Worm (Caenorhabditis elegans) whole organism, L1 larva: Measurements from ENCODE around the gene pars-1.
A peak's percentile ranks its signal among the peaks of the same experiment; 100 is the strongest.

Experiments
- C34B4.2 ChIP-seq: sonication (generic microtip); optimal IDR thresholded peaks from 2 replicates; lab custom pipeline; 2017; ENCODE audit warnings: mild to moderate bottlenecking, missing genetic modification characterization, missing compliant biosample characterization
- F16B12.6 ChIP-seq: fragments of 150-350 bp; optimal IDR thresholded peaks from 2 replicates; lab custom pipeline; 2014; ENCODE audit warnings: missing biosample characterization, missing genetic modification characterization
- alr-1 ChIP-seq: fragments of 200-800 bp; sonication (Bioruptor generic); optimal IDR thresholded peaks from 2 replicates; lab custom pipeline; 2018; ENCODE audit warnings: borderline replicate concordance, mild to moderate bottlenecking, missing genetic modification characterization, missing compliant biosample characterization
- aly-2 ChIP-seq: fragments of 150-350 bp; optimal IDR thresholded peaks from 2 replicates; lab custom pipeline; 2014; ENCODE audit warnings: missing biosample characterization, missing genetic modification characterization
- blmp-1 ChIP-seq: fragments of 150-350 bp; optimal IDR thresholded peaks from 2 replicates; lab custom pipeline; 2014; ENCODE audit warnings: missing biosample characterization, missing genetic modification characterization
- ceh-63 ChIP-seq: fragments of 200-800 bp; sonication (Bioruptor generic); optimal IDR thresholded peaks from 2 replicates; lab custom pipeline; 2018; ENCODE audit warnings: mild to moderate bottlenecking, missing genetic modification characterization, missing compliant biosample characterization
- ceh-88 ChIP-seq: fragments of 200-800 bp; sonication (Bioruptor generic); IDR thresholded peaks from 2 replicates; pipeline ENCODE4 v1.3.6; 2022; ENCODE audit warnings: missing genetic modification characterization, missing compliant biosample characterization
- ceh-90 ChIP-seq: sonication (generic microtip); optimal IDR thresholded peaks from 2 replicates; lab custom pipeline; 2016; ENCODE audit warnings: missing genetic modification characterization, missing compliant biosample characterization
- ces-1 ChIP-seq: fragments of 150-350 bp; optimal IDR thresholded peaks from 2 replicates; lab custom pipeline; 2014; ENCODE audit warnings: missing biosample characterization, missing genetic modification reagents, missing genetic modification characterization
- efl-1 ChIP-seq, 4 experiments: fragments of 150-350 bp; optimal IDR thresholded peaks in 3 of 4; peaks in 1 of 4; 1 replicate in 1 of 4; 2 replicates in 3 of 4; lab custom pipeline; 2014; ENCODE audit warnings: missing biosample characterization in 2 of 4, missing genetic modification characterization in 2 of 4, missing genetic modification reagents in 2 of 4
- efl-3 ChIP-seq: fragments of 200-800 bp; sonication (Bioruptor generic); optimal IDR thresholded peaks from 2 replicates; lab custom pipeline; 2018; ENCODE audit warnings: mild to moderate bottlenecking, missing genetic modification characterization, missing compliant biosample characterization
- elt-2 ChIP-seq: sonication (generic microtip); optimal IDR thresholded peaks from 2 replicates; lab custom pipeline; 2016; ENCODE audit warnings: missing genetic modification characterization, mild to moderate bottlenecking, inconsistent platforms, missing compliant biosample characterization, missing genetic modification reagents
- fkh-10 ChIP-seq: sonication (generic microtip); optimal IDR thresholded peaks from 2 replicates; lab custom pipeline; 2017; ENCODE audit warnings: missing biosample characterization, missing genetic modification reagents, missing genetic modification characterization
- fkh-4 ChIP-seq: sonication (generic microtip); optimal IDR thresholded peaks from 2 replicates; lab custom pipeline; 2016; ENCODE audit warnings: missing compliant biosample characterization, missing genetic modification characterization, borderline replicate concordance
- fkh-8 ChIP-seq: sonication (generic microtip); optimal IDR thresholded peaks from 2 replicates; lab custom pipeline; 2016; ENCODE audit warnings: mild to moderate bottlenecking, missing genetic modification characterization, missing compliant biosample characterization
- fos-1 ChIP-seq: fragments of 150-350 bp; optimal IDR thresholded peaks from 2 replicates; lab custom pipeline; 2014; ENCODE audit warnings: missing biosample characterization, missing genetic modification characterization
- grh-1 ChIP-seq: fragments of 200-800 bp; sonication (Bioruptor generic); IDR thresholded peaks from 2 replicates; pipeline ENCODE4 v1.3.6; 2022; ENCODE audit warnings: missing genetic modification reagents, missing genetic modification characterization, missing compliant biosample characterization
- hlh-4 ChIP-seq: sonication (generic microtip); optimal IDR thresholded peaks from 2 replicates; lab custom pipeline; 2016; ENCODE audit warnings: mild to moderate bottlenecking, missing genetic modification characterization, missing compliant biosample characterization
- irx-1 ChIP-seq: sonication (generic microtip); optimal IDR thresholded peaks from 2 replicates; lab custom pipeline; 2016; ENCODE audit warnings: missing genetic modification characterization, missing compliant biosample characterization
- jun-1 ChIP-seq: fragments of 150-350 bp; optimal IDR thresholded peaks from 2 replicates; lab custom pipeline; 2014; ENCODE audit warnings: missing biosample characterization, missing genetic modification reagents, missing genetic modification characterization
- lin-15B ChIP-seq: fragments of 150-350 bp; sonication (generic microtip); optimal IDR thresholded peaks from 3 replicates; lab custom pipeline; 2014; ENCODE audit warnings: missing biosample characterization, missing genetic modification characterization
- lin-35 ChIP-seq, 2 experiments: fragments of 150-350 bp; optimal IDR thresholded peaks; 2 replicates each; lab custom pipeline; 2014; ENCODE audit warnings: missing biosample characterization in 2 of 2, missing genetic modification characterization in 2 of 2, missing genetic modification reagents in 2 of 2
- lin-39 ChIP-seq: fragments of 150-350 bp; optimal IDR thresholded peaks from 2 replicates; lab custom pipeline; 2014; ENCODE audit warnings: missing biosample characterization, missing genetic modification reagents, missing genetic modification characterization
- mab-9 ChIP-seq: fragments of 200-800 bp; sonication (Bioruptor generic); IDR thresholded peaks from 2 replicates; pipeline ENCODE4 v1.3.6; 2022; ENCODE audit warnings: missing genetic modification reagents, missing genetic modification characterization, missing compliant biosample characterization
- mdl-1 ChIP-seq, 2 experiments: fragments of 150-350 bp; optimal IDR thresholded peaks; 2 replicates each; lab custom pipeline; 2014 to 2017; ENCODE audit warnings: missing biosample characterization in 2 of 2, missing genetic modification characterization in 2 of 2, inconsistent platforms in 1 of 2
- nhr-19 ChIP-seq: fragments of 200-800 bp; sonication (Bioruptor generic); conservative IDR thresholded peaks from 2 replicates; pipeline ENCODE4 v1.3.6; 2022; ENCODE audit warnings: missing genetic modification characterization, missing compliant biosample characterization
- nhr-237 ChIP-seq: fragments of 150-350 bp; optimal IDR thresholded peaks from 2 replicates; lab custom pipeline; 2014; ENCODE audit warnings: missing biosample characterization, missing genetic modification characterization
- nhr-28 ChIP-seq: fragments of 150-350 bp; optimal IDR thresholded peaks from 2 replicates; lab custom pipeline; 2014; ENCODE audit warnings: missing biosample characterization, missing genetic modification characterization
- nhr-71 ChIP-seq: sonication (generic microtip); optimal IDR thresholded peaks from 2 replicates; lab custom pipeline; 2016; ENCODE audit warnings: mild to moderate bottlenecking, missing genetic modification characterization, moderate library complexity, missing compliant biosample characterization
- nhr-77 ChIP-seq: fragments of 150-350 bp; optimal IDR thresholded peaks from 2 replicates; lab custom pipeline; 2014; ENCODE audit warnings: missing biosample characterization, missing genetic modification characterization
- nhr-85 ChIP-seq: sonication (generic microtip); peaks from one replicate; lab custom pipeline; 2016; ENCODE audit warnings: missing genetic modification characterization, inconsistent platforms, missing compliant biosample characterization
- nhr-90 ChIP-seq: sonication (generic microtip); optimal IDR thresholded peaks from 2 replicates; lab custom pipeline; 2016; ENCODE audit warnings: mild to moderate bottlenecking, missing genetic modification characterization, missing compliant biosample characterization; ENCODE audit not compliant: poor library complexity
- pag-3 ChIP-seq: sonication (generic microtip); optimal IDR thresholded peaks from 2 replicates; lab custom pipeline; 2017; ENCODE audit warnings: missing genetic modification characterization, mild to moderate bottlenecking, missing compliant biosample characterization, antibody characterized with exemption, borderline replicate concordance; ENCODE audit not compliant: insufficient read depth
- pqm-1 ChIP-seq: sonication (generic microtip); optimal IDR thresholded peaks from 3 replicates; lab custom pipeline; 2017; ENCODE audit warnings: missing biosample characterization, missing genetic modification characterization
- rnt-1 ChIP-seq: sonication (generic microtip); optimal IDR thresholded peaks from 2 replicates; lab custom pipeline; 2016; ENCODE audit warnings: mild to moderate bottlenecking, missing genetic modification characterization, moderate library complexity, missing compliant biosample characterization
- skn-1 ChIP-seq: fragments of 150-350 bp; optimal IDR thresholded peaks from 2 replicates; lab custom pipeline; 2014; ENCODE audit warnings: missing biosample characterization, missing genetic modification characterization
- sox-4 ChIP-seq: sonication (generic microtip); optimal IDR thresholded peaks from 2 replicates; lab custom pipeline; 2016; ENCODE audit warnings: missing genetic modification characterization, missing compliant biosample characterization
- sup-37 ChIP-seq: fragments of 200-800 bp; sonication (Bioruptor generic); optimal IDR thresholded peaks from 2 replicates; lab custom pipeline; 2018; ENCODE audit warnings: mild to moderate bottlenecking, missing genetic modification characterization, missing compliant biosample characterization
- swsn-7 ChIP-seq: sonication (generic microtip); optimal IDR thresholded peaks from 2 replicates; lab custom pipeline; 2016; ENCODE audit warnings: missing genetic modification characterization, missing compliant biosample characterization
- tbx-2 ChIP-seq: sonication (generic microtip); optimal IDR thresholded peaks from 2 replicates; lab custom pipeline; 2016; ENCODE audit warnings: missing genetic modification characterization, missing compliant biosample characterization
- tlp-1 ChIP-seq: fragments of 150-350 bp; optimal IDR thresholded peaks from 2 replicates; lab custom pipeline; 2014; ENCODE audit warnings: missing biosample characterization, missing genetic modification characterization
- unc-30 ChIP-seq: sonication (generic microtip); optimal IDR thresholded peaks from 2 replicates; lab custom pipeline; 2017; ENCODE audit warnings: missing biosample characterization, missing genetic modification characterization
- unc-62 ChIP-seq: fragments of 150-350 bp; optimal IDR thresholded peaks from 2 replicates; lab custom pipeline; 2014; ENCODE audit warnings: missing biosample characterization, missing genetic modification reagents, missing genetic modification characterization
- unc-86 ChIP-seq: sonication (generic microtip); optimal IDR thresholded peaks from 2 replicates; lab custom pipeline; 2016; ENCODE audit warnings: missing genetic modification characterization, missing compliant biosample characterization
- unc-98 ChIP-seq: fragments of 200-800 bp; sonication (Bioruptor generic); IDR thresholded peaks from 2 replicates; pipeline ENCODE4 v1.3.6; 2022; ENCODE audit warnings: missing genetic modification characterization, missing compliant biosample characterization
- zip-4 ChIP-seq: fragments of 200-800 bp; sonication (Bioruptor generic); optimal IDR thresholded peaks from 2 replicates; lab custom pipeline; 2018; ENCODE audit warnings: mild to moderate bottlenecking, missing genetic modification characterization, moderate library complexity, missing compliant biosample characterization

The pars-1 gene

ce11 chrIII:7192942-7193665, 45.7 kb upstream of the pars-1 start, which contains the start of gene mec-14:
mec-14 (minus strand) TSS chrIII:7192992.
- TF ChIP-seq lin-35 (GFP tag; optimal IDR thresholded peaks at IDR 0.05; lab: Kevin White, UChicago) = no peak
- peak; percentile 39 for TF ChIP-seq unc-86 (tag; lab: Kevin White, UChicago)

- TF ChIP-seq nhr-85 (tag; lab: Kevin White, UChicago) (no peak), nhr-237 (no peak), ces-1 (GFP tag; lab: Kevin White, UChicago) (no peak), efl-1 (optimal IDR thresholded peaks at IDR 0.05; lab: Kevin White, UChicago) (no peak), efl-1 (GFP tag; optimal IDR thresholded peaks at IDR 0.05 in 1 of 2; lab: Kevin White, UChicago) (peak in 1 of 2 experiments; percentile 49)
These were observed 43.5 kb upstream of the pars-1 start, which contains the start of gene F37C12.18 for ce11 chrIII:7195325-7195724. F37C12.18 (minus strand) TSS chrIII:7195425.

- TF ChIP-seq swsn-7 (no peak), blmp-1 (no peak), sup-37 (GFP tag; lab: Kevin White, UChicago) (no peak), rnt-1 (tag; lab: Kevin White, UChicago) (no peak), mab-9 (GFP tag; lab: Robert Waterston, UW) (no peak), tbx-2 (no peak), unc-98 (GFP tag; lab: Robert Waterston, UW) (no peak), nhr-77 (tag; lab: Kevin White, UChicago) (no peak), fkh-8 (tag; lab: Kevin White, UChicago) (no peak), grh-1 (no peak)
These were observed 40.9 kb upstream of the pars-1 start, which contains the start of gene exos-9 for ce11 chrIII:7197973-7198372. exos-9 (minus strand) TSS chrIII:7198073.

DNA sequence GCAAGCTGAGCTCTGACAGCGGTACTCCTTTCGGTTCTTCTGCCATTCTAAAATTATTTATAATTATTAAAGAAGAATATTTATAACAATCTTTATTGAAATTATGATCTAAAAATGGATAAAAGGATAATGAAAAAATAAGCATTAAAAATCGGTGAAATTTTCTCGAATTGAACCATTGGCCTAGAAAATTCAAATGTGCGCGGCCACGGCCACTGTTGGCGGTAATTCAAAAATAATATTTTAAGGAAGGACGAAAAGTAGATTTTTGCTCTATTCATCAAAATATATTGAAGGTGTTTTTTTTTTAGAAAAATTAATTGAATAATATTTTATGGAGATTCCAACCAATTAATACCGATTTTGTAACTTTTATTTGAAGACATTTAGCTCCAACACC, 40.0 kb upstream of the pars-1 start, which contains the start of gene pfd-5:
Gene pfd-5 (minus strand): TSS at position 47 of the 400 bp plus-strand sequence.
- TF ChIP-seq nhr-19 (peak; percentile 77), sox-4 (tag; lab: Kevin White, UChicago) (peak; percentile 65), fkh-4 (tag; lab: Kevin White, UChicago) (peak; percentile 76), ceh-63 (GFP tag; lab: Kevin White, UChicago) (no peak), ceh-90 (tag; lab: Kevin White, UChicago) (peak; percentile 93), nhr-90 (tag; lab: Kevin White, UChicago) (peak; percentile 84), alr-1 (tag; lab: Kevin White, UChicago) (no peak), unc-30 (tag; lab: Kevin White, UChicago) (no peak), zip-4 (GFP tag; lab: Kevin White, UChicago) (no peak), sup-37 (GFP tag; lab: Kevin White, UChicago) (no peak), C34B4.2 (no peak), hlh-4 (no peak), lin-15B (tag; lab: Kevin White, UChicago) (peak; percentile 25), fkh-10 (GFP tag; lab: Kevin White, UChicago) (no peak), tlp-1 (tag; lab: Kevin White, UChicago) (no peak), nhr-28 (no peak), lin-39 (tag; lab: Kevin White, UChicago) (no peak), irx-1 (tag; lab: Kevin White, UChicago) (peak; percentile 84), aly-2 (tag; lab: Kevin White, UChicago) (no peak), mdl-1 (tag; optimal IDR thresholded peaks at IDR 0.05; lab: Kevin White, UChicago) (peak in 1 of 2 experiments; percentile 36), pag-3 (peak; percentile 4), nhr-71 (peak; percentile 82), unc-62 (GFP tag; lab: Kevin White, UChicago) (no peak), ces-1 (GFP tag; lab: Kevin White, UChicago) (no peak), pqm-1 (tag; lab: Kevin White, UChicago) (no peak), efl-3 (GFP tag; lab: Kevin White, UChicago) (no peak), jun-1 (tag; lab: Kevin White, UChicago) (no peak), ceh-88 (GFP tag; lab: Robert Waterston, UW) (peak; percentile 34; the same call in 1 of the 2 replicates), F16B12.6 (tag; lab: Kevin White, UChicago) (peak; percentile 10), unc-98 (GFP tag; lab: Robert Waterston, UW) (peak; percentile 64), elt-2 (tag; lab: Kevin White, UChicago) (peak; percentile 43), fos-1 (peak; percentile 17), skn-1 (tag; lab: Kevin White, UChicago) (peak; percentile 51)
